Worm (Caenorhabditis elegans): ENCODE results near the gene gtf-2H1.
A peak's percentile ranks its signal among the peaks of the same experiment; 100 is the strongest.

Gene gtf-2H1

ce11 chrIV:202921-203652 lies 28.5 kb downstream of the gtf-2H1 start, which contains the start of gene gfrp-1:
TSS of gene gfrp-1 (plus strand) at chrIV:203602.
- TF ChIP-seq ets-7 (tag; optimal IDR thresholded peaks at IDR 0.05) (no peak), scrt-1 (GFP tag; IDR thresholded peaks at IDR 0.05) (no peak), ama-1 (optimal IDR thresholded peaks at IDR 0.05) (no peak), pes-1 (GFP tag; IDR thresholded peaks at IDR 0.05) (no peak), tra-4 (tag; optimal IDR thresholded peaks at IDR 0.05) (no peak), aly-1 (tag; optimal IDR thresholded peaks at IDR 0.05) (no peak), hnd-1 (tag; optimal IDR thresholded peaks at IDR 0.05) (no peak), sea-1 (GFP tag; conservative IDR thresholded peaks at IDR 0.05) (no peak), F13C5.2 (tag; optimal IDR thresholded peaks at IDR 0.05) (no peak), ceh-36 (tag; optimal IDR thresholded peaks at IDR 0.05) (no peak), tbx-37 (GFP tag; conservative IDR thresholded peaks at IDR 0.05) (no peak)

DNA sequence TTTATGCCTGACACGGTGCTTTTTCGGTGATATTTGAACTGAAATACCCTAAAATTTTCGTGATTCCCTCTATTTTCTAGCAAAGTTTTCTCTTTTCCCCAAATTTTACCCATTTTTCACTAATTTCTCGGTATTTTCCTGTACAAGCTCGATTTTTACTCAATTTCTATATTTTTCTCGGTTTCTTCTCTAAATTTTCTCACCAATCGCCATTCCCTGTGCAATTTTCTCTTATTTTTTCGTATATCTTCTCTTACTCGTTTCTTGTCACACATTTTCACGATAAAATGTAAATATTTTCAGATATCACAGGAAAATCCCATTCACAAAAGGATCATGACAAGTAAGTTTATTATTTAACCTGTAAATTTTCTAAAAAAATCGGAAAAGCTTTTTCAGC lies 37.1 kb downstream of the gtf-2H1 start, which contains the start of gene csn-3:
TSS of gene csn-3 (plus strand) at position 301 of the 400 bp plus-strand sequence.
- no peak for TF ChIP-seq tbx-11 (GFP tag; IDR thresholded peaks at IDR 0.05)
- no peak for TF ChIP-seq B0310.2 (tag; optimal IDR thresholded peaks at IDR 0.05)
- no peak for TF ChIP-seq tbx-37 (GFP tag; conservative IDR thresholded peaks at IDR 0.05)
- TF ChIP-seq tra-4 (tag; optimal IDR thresholded peaks at IDR 0.05): no peak
- TF ChIP-seq ceh-36 (tag; optimal IDR thresholded peaks at IDR 0.05): no peak
- no peak for TF ChIP-seq hmbx-1 (tag; optimal IDR thresholded peaks at IDR 0.05)
- no peak for TF ChIP-seq pes-1 (GFP tag; IDR thresholded peaks at IDR 0.05)
- no peak for TF ChIP-seq F13C5.2 (tag; optimal IDR thresholded peaks at IDR 0.05)
- TF ChIP-seq sea-1 (GFP tag; conservative IDR thresholded peaks at IDR 0.05): no peak
- no peak for TF ChIP-seq ama-1 (optimal IDR thresholded peaks at IDR 0.05)

DNA sequence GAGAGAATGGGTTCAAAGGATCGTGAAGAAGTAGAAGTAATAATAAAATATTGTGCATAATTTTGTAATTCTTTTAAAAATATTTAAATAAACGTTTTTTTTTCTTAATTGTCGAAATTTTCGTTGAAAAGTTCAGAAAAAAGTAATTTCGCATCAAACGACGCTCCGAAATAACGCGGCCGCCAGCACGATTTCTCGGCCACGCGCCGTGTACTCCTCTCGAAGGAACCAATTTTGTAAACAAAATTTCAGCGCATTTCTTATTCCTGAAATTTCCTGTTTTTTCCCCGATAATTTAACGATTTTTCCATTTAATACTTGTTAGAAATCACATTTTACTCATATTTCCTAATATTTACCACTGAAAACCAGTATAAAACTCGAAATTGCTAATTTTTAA lies 39.5 kb downstream of the gtf-2H1 start, which contains the start of gene Y38C1AA.12:
TSS of gene Y38C1AA.12 (plus strand) at position 211 of the 400 bp plus-strand sequence.
- TF ChIP-seq ceh-36 (tag; optimal IDR thresholded peaks at IDR 0.05) (peak; percentile 7), tbx-11 (GFP tag; IDR thresholded peaks at IDR 0.05) (no peak), F13C5.2 (tag; optimal IDR thresholded peaks at IDR 0.05) (peak; percentile 55), sea-1 (GFP tag; conservative IDR thresholded peaks at IDR 0.05) (0 out of 2 replicates have a peak, but pooled peaks have one; percentile 14), hmbx-1 (tag; optimal IDR thresholded peaks at IDR 0.05) (no peak), scrt-1 (GFP tag; IDR thresholded peaks at IDR 0.05) (0 out of 2 replicates have a peak, but pooled peaks have one; percentile 24), pes-1 (GFP tag; IDR thresholded peaks at IDR 0.05) (peak; percentile 76), tra-4 (tag; optimal IDR thresholded peaks at IDR 0.05) (peak; percentile 21), hmg-4 (GFP tag; optimal IDR thresholded peaks at IDR 0.05) (peak; percentile 32), B0310.2 (tag; optimal IDR thresholded peaks at IDR 0.05) (peak; percentile 30), ets-7 (tag; optimal IDR thresholded peaks at IDR 0.05) (peak; percentile 9), flt-1 (GFP tag; IDR thresholded peaks at IDR 0.05) (no peak), hnd-1 (tag; optimal IDR thresholded peaks at IDR 0.05) (peak; percentile 43), aly-1 (tag; optimal IDR thresholded peaks at IDR 0.05) (no peak), ceh-13 (GFP tag; optimal IDR thresholded peaks at IDR 0.05) (peak; percentile 26), tbx-37 (GFP tag; conservative IDR thresholded peaks at IDR 0.05) (peak; percentile 86), ama-1 (optimal IDR thresholded peaks at IDR 0.05) (no peak)

- TF ChIP-seq ceh-13 (GFP tag; optimal IDR thresholded peaks at IDR 0.05): no peak
- TF ChIP-seq aly-1 (tag; optimal IDR thresholded peaks at IDR 0.05): no peak
- TF ChIP-seq flt-1 (GFP tag; IDR thresholded peaks at IDR 0.05): no peak
- no peak for TF ChIP-seq hmg-4 (GFP tag; optimal IDR thresholded peaks at IDR 0.05)
- TF ChIP-seq scrt-1 (GFP tag; IDR thresholded peaks at IDR 0.05): no peak
- no peak for TF ChIP-seq sea-1 (GFP tag; conservative IDR thresholded peaks at IDR 0.05)
- TF ChIP-seq tbx-11 (GFP tag; IDR thresholded peaks at IDR 0.05): no peak
- TF ChIP-seq ets-7 (tag; optimal IDR thresholded peaks at IDR 0.05): no peak
- TF ChIP-seq hnd-1 (tag; optimal IDR thresholded peaks at IDR 0.05): no peak
- TF ChIP-seq B0310.2 (tag; optimal IDR thresholded peaks at IDR 0.05): no peak
These were observed 42.5 kb downstream of the gtf-2H1 start for ce11 chrIV:189087-189486.

DNA sequence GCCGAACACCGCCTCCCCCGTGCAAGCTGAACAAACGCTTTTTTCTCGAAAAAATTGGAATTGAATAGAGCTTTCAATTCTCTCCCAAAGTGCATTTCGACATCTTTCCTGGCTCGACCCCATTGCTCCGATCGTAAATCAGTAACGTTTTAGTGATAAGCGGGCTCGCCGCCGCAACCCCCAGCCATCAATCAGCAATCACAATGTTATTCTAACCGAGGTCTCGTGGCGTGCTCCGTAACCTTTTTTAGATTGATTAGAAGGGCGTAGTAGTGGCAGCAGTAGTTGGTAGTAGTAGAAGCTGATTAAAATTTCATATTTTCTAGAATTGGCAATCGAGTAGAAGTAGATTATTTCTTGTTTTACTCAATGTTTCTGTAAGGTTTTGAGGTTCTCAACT lies 44.2 kb downstream of the gtf-2H1 start:
- TF ChIP-seq F13C5.2 (tag; optimal IDR thresholded peaks at IDR 0.05): no peak
- no peak for TF ChIP-seq ceh-13 (GFP tag; optimal IDR thresholded peaks at IDR 0.05)
- no peak for TF ChIP-seq flt-1 (GFP tag; IDR thresholded peaks at IDR 0.05)
- TF ChIP-seq aly-1 (tag; optimal IDR thresholded peaks at IDR 0.05): no peak
- TF ChIP-seq scrt-1 (GFP tag; IDR thresholded peaks at IDR 0.05): no peak
- no peak for TF ChIP-seq sea-1 (GFP tag; conservative IDR thresholded peaks at IDR 0.05)
- no peak for TF ChIP-seq ets-7 (tag; optimal IDR thresholded peaks at IDR 0.05)
- no peak for TF ChIP-seq tbx-11 (GFP tag; IDR thresholded peaks at IDR 0.05)
- TF ChIP-seq tbx-37 (GFP tag; conservative IDR thresholded peaks at IDR 0.05): no peak
- no peak for TF ChIP-seq pes-1 (GFP tag; IDR thresholded peaks at IDR 0.05)
- no peak for TF ChIP-seq ceh-36 (tag; optimal IDR thresholded peaks at IDR 0.05)
- TF ChIP-seq ama-1 (optimal IDR thresholded peaks at IDR 0.05): no peak
- no peak for TF ChIP-seq B0310.2 (tag; optimal IDR thresholded peaks at IDR 0.05)
- TF ChIP-seq hmg-4 (GFP tag; optimal IDR thresholded peaks at IDR 0.05): no peak
- no peak for TF ChIP-seq hmbx-1 (tag; optimal IDR thresholded peaks at IDR 0.05)
- no peak for TF ChIP-seq tra-4 (tag; optimal IDR thresholded peaks at IDR 0.05)
- TF ChIP-seq hnd-1 (tag; optimal IDR thresholded peaks at IDR 0.05): no peak

DNA sequence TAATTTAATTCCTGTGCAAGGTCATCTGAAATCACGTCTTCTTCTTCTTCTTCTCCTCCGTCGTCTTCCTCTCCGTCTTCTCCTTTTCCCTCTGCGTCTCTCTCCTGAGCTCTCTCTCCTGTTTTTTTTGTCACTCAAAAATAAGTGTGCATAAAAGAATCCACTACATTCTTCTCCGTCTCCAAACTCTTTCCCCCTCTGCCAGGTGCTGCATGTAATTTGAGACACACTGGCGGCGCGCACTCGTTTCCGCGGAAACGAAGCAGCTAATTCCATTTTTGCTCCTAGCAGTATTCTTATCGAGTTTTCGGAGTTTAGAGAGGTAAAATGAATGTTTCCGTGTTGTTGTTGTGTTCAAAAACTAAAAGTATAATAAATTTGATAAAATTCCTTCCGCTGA lies 45.5 kb downstream of the gtf-2H1 start:
- no peak for TF ChIP-seq tbx-11 (GFP tag; IDR thresholded peaks at IDR 0.05)
- TF ChIP-seq ets-7 (tag; optimal IDR thresholded peaks at IDR 0.05): no peak
- no peak for TF ChIP-seq ceh-13 (GFP tag; optimal IDR thresholded peaks at IDR 0.05)
- TF ChIP-seq sea-1 (GFP tag; conservative IDR thresholded peaks at IDR 0.05): no peak
- TF ChIP-seq ama-1 (optimal IDR thresholded peaks at IDR 0.05): no peak
- TF ChIP-seq ceh-36 (tag; optimal IDR thresholded peaks at IDR 0.05): no peak
- TF ChIP-seq scrt-1 (GFP tag; IDR thresholded peaks at IDR 0.05): no peak
- TF ChIP-seq tbx-37 (GFP tag; conservative IDR thresholded peaks at IDR 0.05): no peak

- no peak for TF ChIP-seq sea-1 (GFP tag; conservative IDR thresholded peaks at IDR 0.05)
These were observed 47.4 kb downstream of the gtf-2H1 start, which contains the start of gene pnc-1 for ce11 chrIV:184184-184583. TSS of gene pnc-1 (plus strand) at chrIV:184484.

All from whole organism, early embryonic.